Fruit fly (Drosophila melanogaster): ENCODE data around the gene CG11899.

Gene CG11899

DNA sequence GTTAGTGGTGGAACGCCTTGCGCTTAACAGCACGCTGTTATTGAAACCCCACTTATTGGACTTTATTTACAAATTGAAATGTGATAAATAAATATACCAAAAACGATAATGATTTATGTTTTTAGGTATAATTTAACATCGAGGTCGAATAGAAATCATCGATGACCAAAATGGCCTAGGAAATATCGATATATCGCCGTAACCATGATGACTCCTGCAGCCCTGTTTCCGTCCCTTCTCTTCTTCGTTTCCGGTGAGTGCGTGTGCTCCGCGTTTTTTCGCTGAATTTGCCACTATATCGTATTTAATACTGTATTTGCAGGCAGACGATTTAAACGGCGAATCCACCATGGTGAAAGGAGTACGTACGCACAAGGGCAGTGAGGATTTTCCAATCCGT is 19.7 kb downstream of the CG11899 start, which contains the start of gene eEF1gamma (continued):
- TF ChIP-seq unpg (GFP tag; optimal IDR thresholded peaks at IDR 0.05) (peak; percentile 94), croc (GFP tag; conservative IDR thresholded peaks at IDR 0.05) (peak; percentile 85), CG15696 (tag; optimal IDR thresholded peaks at IDR 0.05) (peak; percentile 77), CG4854 (GFP tag; optimal IDR thresholded peaks at IDR 0.05) (peak; percentile 94), prd (optimal IDR thresholded peaks at IDR 0.05) (no peak), prd (GFP tag; IDR thresholded peaks at IDR 0.05) (peak; percentile 83), CG13624 (GFP tag; optimal IDR thresholded peaks at IDR 0.05) (peak; percentile 97), Mrtf (GFP tag; IDR thresholded peaks at IDR 0.05) (peak; percentile 86), HmgD (GFP tag; optimal IDR thresholded peaks at IDR 0.05) (peak; percentile 90), CG2678 (tag; optimal IDR thresholded peaks at IDR 0.05) (peak; percentile 89), CG4282 (GFP tag; optimal IDR thresholded peaks at IDR 0.05) (peak; percentile 82), CG30403 (GFP tag; optimal IDR thresholded peaks at IDR 0.05) (peak; percentile 92), gce (GFP tag; IDR thresholded peaks at IDR 0.05) (peak; percentile 97), CG4730 (GFP tag; IDR thresholded peaks at IDR 0.05) (peak; percentile 89), Ptx1 (GFP tag; IDR thresholded peaks at IDR 0.05) (peak; percentile 91), zen (tag; optimal IDR thresholded peaks at IDR 0.05) (peak; percentile 86), CG16815 (GFP tag; optimal IDR thresholded peaks at IDR 0.05) (peak; percentile 84), stc (GFP tag; IDR thresholded peaks at IDR 0.05) (peak; percentile 94), CG33557 (GFP tag; optimal IDR thresholded peaks at IDR 0.05) (peak; percentile 95), Gsc (GFP tag; IDR thresholded peaks at IDR 0.05) (no peak), fd64A (GFP tag; optimal IDR thresholded peaks at IDR 0.05) (peak; percentile 97), gt (GFP tag; IDR thresholded peaks at IDR 0.05) (peak; percentile 84), fd3F (GFP tag; optimal IDR thresholded peaks at IDR 0.05) (peak; percentile 93), Dll (GFP tag; IDR thresholded peaks at IDR 0.05; ENCODE audit: partially characterized antibody) (peak; percentile 92), grn (GFP tag; optimal IDR thresholded peaks at IDR 0.05) (peak; percentile 85), mirr (GFP tag; optimal IDR thresholded peaks at IDR 0.05) (peak; percentile 99), CG7987 (GFP tag; optimal IDR thresholded peaks at IDR 0.05) (peak; percentile 99), CG30431 (GFP tag; optimal IDR thresholded peaks at IDR 0.05) (peak; percentile 92), CG15601 (tag; optimal IDR thresholded peaks at IDR 0.05) (peak; percentile 92), CG34376 (GFP tag; optimal IDR thresholded peaks at IDR 0.05) (peak; percentile 99), CG4404 (GFP tag; IDR thresholded peaks at IDR 0.05) (peak; percentile 74), sna (GFP tag; IDR thresholded peaks at IDR 0.05; ENCODE audit: partially characterized antibody) (peak; percentile 88), chm (GFP tag; IDR thresholded peaks at IDR 0.05) (peak; percentile 98), Sox102F (GFP tag; optimal IDR thresholded peaks at IDR 0.05) (peak; percentile 80), nerfin-2 (GFP tag; IDR thresholded peaks at IDR 0.05; ENCODE audit: partially characterized antibody) (peak; percentile 96), tll (GFP tag; optimal IDR thresholded peaks at IDR 0.05) (peak in 1 of 2 experiments; percentile 70), crol (GFP tag; IDR thresholded peaks at IDR 0.05) (peak; percentile 84), CG9609 (GFP tag; optimal IDR thresholded peaks at IDR 0.05) (peak; percentile 92), CG3838 (GFP tag; optimal IDR thresholded peaks at IDR 0.05) (peak; percentile 89), fd96Cb (tag; optimal IDR thresholded peaks at IDR 0.05) (peak; percentile 79), CG10366 (GFP tag; IDR thresholded peaks at IDR 0.05) (peak; percentile 92), sr (GFP tag; IDR thresholded peaks at IDR 0.05) (peak; percentile 96), CG5953 (GFP tag; IDR thresholded peaks at IDR 0.05) (peak; percentile 93), CG16863 (GFP tag; optimal IDR thresholded peaks at IDR 0.05) (peak; percentile 93), CG15479 (GFP tag; optimal IDR thresholded peaks at IDR 0.05) (peak; percentile 59), Bdp1 (GFP tag; optimal IDR thresholded peaks at IDR 0.05) (peak; percentile 90), en (GFP tag; optimal IDR thresholded peaks at IDR 0.05) (peak; percentile 93), CG11247 (GFP tag; IDR thresholded peaks at IDR 0.05) (peak; percentile 96), Side (GFP tag; optimal IDR thresholded peaks at IDR 0.05) (peak; percentile 97), CG2129 (GFP tag; IDR thresholded peaks at IDR 0.05; ENCODE audit: partially characterized antibody) (peak; percentile 82), CG31224 (GFP tag; IDR thresholded peaks at IDR 0.05) (peak; percentile 88)

Measured in whole organism, embryonic.